Fruit fly (Drosophila melanogaster) whole organism, larva: ENCODE results near the gene Ref2.

Source experiments
- noc ChIP-seq: fragments of 200-800 bp; sonication (Bioruptor generic); optimal IDR thresholded peaks from 3 replicates; lab custom pipeline; 2019; ENCODE audit warnings: missing biosample characterization, mild to moderate bottlenecking, missing genetic modification characterization, moderate library complexity

Ref2 gene

DNA sequence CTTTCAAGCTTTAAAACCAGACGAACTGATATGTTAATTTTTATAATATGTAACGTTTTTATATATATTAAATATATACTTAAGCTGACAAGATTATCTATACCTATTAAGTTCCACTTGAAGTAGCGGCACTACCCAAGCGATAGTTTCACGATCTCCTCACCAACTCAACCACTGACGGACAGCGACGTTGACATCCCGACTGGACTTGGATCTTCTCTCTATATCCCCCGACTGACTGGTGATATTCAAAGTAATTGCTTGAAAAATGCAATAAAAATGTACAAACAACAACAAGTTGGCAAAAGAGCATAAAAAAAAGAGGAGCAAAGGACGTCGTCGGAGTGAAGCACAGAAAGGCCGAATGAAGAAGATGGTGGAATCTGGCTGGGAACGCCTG is at the start of gene Ref2:
Gene Ref2 (minus strand): TSS at position 101 of the 400 bp plus-strand sequence.
- no peak for TF ChIP-seq noc (tag; lab: Kevin White, UChicago)

DNA sequence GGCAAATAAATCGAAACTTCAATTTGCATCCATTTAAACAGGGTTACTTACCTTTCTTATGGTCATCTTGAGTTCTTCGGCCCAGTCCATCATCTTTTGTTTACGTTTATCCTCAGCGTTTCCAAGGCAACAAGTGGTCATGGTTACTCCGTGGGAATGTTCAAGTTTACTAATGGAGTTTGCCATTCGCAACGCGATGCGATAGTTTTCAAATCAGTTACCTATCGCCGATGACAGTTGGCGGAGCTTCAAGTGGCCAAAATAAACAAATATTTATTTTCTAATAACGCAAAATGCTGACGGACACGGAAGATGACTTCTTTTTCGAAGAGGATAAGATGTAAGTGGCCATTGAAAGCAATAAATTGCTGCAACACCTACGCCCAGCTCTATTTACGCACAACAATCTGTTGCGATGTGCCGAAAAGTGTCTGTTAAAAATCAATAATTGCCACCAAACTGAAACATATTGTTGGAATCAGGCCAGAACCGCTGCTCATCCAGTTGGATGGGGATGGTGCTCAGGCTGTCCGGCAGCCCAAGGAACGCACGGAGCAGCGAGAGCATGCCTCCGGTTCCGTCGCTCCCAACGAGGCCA is 48.8 kb upstream of the Ref2 start, which contains the start of the genes IFT43 and PICK1:
Gene IFT43 (minus strand): TSS at position 166 of the 598 bp plus-strand sequence.
Gene PICK1 (plus strand): TSS at position 211 of the 598 bp plus-strand sequence.
- TF ChIP-seq noc (tag; lab: Kevin White, UChicago), result no peak

DNA sequence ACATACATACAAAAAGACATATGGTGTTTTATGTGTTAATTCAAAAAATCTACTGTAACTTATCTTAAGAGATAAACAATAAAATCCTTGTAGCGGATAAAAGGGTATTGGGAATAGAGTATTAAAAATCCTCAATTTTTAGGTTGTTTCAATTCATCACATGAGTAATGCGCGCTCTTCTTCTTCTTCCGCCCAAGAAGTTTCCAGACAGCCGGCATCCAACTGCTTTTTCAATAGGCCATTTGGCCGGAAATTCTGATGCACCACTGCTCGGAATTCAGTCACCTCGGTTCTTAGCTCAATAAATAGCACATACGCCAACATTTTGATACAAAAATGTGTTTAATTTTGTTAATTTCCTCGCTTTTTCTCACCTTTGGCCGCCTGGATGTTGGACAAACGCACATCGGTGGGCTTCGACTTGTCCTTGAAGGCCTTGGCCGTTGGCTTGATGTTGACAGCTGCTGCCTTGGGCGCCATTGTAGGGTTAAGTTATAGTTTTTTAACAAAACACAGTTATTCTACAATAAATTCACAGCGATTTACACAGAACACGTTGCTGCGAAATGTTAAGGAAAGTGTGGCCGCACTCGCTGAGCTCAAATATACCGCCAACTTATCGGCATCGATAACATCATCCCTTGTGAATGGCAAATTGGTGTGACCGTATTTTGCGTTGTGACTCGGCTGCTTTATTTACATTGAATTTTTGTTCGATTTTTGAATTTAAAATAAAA is 46.4 kb upstream of the Ref2 start, which contains the start of the genes CCT4 and CG6153:
Gene CCT4 (minus strand): TSS at position 592 of the 737 bp plus-strand sequence.
Gene CG6153 (plus strand): TSS at position 651 of the 737 bp plus-strand sequence.
- TF ChIP-seq noc (tag; lab: Kevin White, UChicago), result no peak

DNA sequence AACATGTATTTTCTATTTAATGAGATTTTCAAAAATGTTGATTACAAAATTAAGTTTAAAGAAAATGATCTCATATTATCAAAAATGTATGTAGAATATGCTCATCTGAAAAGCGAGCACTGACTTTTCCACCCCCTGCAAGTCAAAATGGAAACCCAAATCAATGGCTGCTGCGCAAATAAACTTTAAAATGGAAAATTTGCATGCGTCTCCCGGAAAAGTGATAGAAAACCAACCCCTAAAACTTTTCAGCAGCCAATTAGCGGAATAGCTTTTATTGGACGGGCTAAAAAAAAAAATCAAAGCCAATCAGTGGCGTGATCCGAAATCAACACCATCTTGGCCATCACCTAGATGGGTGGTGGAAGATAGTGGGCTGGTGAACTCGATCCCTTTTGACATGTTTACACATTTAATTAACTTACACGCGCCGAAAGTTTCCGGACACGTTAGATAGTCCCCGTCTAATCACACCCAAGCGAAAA is 43.2 kb upstream of the Ref2 start:
- TF ChIP-seq noc (tag; lab: Kevin White, UChicago), result no peak

DNA sequence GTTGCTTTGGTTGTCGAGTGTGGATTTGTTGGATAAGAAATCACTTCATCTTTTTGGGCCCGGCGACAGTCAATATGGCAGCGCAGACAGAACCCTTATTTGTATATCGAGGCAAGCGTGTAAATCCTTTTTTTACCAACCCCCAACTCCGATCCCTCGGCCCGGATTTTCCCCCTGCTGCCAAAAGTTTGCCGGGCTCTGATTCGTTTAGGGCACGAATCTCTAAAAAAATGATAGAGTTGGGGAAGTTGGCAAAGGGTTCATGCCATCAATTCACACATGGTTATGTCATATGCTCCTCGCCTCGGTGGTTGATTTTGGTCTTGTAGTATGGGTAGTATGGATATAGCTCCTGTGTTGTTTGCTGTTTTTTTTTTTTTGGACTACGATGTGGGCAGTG is 40.7 kb upstream of the Ref2 start:
- TF ChIP-seq noc (tag; lab: Kevin White, UChicago), result no peak

DNA sequence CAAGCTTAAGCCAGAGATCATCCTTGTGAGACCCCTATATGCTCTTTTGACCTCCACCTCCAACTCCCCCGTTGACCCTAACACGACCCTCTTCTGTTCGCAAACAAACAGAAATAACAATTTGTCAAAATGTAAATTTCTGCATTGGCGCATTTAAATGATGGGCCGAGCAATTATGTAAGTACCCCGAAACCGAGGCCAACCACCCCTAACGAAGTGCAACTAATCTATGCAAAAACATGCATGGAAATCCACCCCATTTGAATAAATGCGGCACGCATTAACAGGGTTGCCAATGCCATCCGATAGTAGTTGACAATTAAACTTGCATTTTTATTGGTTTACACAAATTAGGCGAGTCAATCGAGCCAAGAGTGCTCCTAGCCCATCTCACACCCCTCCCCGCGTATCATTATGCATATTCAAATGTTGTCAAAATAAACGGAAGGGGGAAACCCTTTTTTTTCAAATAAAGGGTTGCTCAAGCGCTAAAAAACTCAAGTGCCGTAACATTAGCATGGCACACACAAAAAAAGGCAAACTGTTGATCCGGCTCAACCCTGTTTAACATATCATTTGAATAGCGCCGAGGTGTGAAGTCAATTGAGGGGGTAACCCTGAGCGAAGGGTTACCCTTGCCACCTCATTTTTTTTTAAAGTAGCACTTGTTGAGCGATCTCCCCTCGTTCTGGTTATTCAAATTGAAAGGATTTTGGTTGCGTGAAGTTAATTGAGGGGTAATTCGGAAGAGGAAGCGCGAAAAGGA is 35.6 kb upstream of the Ref2 start:
- no peak for TF ChIP-seq noc (tag; lab: Kevin White, UChicago)

DNA sequence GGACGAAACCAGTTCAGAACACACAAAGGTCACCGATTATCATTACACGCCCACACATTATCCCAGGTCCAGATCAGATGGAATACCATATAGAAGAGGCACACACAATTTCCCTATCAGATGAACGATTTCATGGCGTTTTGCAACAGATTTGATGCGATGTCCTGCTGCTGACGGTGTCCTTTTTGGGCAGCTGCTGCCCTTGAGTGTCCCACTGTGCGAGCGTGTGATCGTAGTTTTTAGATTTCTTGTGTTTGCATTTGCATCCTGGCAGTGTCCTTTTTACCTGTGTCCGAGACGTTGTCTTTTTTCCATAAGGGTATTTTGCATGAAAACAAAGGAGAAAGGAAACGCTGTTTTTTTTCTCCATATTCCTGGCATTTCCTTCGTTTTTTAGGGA is 33.2 kb upstream of the Ref2 start:
- no peak for TF ChIP-seq noc (tag; lab: Kevin White, UChicago)

DNA sequence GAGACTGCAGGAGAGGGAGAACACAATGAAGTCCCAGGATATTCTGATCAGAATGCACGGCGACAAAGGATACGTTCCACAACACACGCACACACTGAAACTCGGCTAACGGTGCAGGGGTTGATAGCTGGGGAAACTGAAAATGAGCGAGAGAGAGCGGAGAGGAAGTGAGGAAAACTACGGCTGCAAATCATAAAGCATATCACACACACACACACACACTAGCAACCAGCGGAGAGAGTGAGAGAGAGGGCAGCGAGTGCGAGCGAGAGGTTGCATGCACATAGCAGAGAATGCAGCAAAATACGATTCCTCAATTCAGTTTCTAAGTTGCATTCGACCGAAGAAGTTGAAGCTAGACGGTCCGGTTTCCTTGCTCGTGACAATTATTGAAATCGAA is 32.1 kb upstream of the Ref2 start:
- no peak for TF ChIP-seq noc (tag; lab: Kevin White, UChicago)

DNA sequence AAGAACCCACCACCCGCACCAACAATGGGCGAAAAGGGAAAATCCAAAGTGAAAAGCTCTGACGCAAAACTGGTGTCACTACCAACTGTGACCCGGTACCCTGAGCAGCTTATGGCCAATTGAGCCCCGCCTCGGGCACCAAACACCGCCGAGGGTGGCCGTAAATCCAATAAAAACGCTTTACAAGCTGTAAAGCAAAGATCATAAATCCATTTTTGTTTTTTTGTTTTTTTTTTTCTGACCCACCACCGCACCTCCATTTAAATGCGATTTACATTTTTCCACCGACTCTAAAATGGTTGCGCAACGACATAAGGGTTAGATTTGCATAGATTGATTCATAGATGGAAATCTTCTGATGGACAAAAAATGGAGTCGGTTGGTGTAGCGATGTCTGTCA is 28.2 kb upstream of the Ref2 start:
- no peak for TF ChIP-seq noc (tag; lab: Kevin White, UChicago)

DNA sequence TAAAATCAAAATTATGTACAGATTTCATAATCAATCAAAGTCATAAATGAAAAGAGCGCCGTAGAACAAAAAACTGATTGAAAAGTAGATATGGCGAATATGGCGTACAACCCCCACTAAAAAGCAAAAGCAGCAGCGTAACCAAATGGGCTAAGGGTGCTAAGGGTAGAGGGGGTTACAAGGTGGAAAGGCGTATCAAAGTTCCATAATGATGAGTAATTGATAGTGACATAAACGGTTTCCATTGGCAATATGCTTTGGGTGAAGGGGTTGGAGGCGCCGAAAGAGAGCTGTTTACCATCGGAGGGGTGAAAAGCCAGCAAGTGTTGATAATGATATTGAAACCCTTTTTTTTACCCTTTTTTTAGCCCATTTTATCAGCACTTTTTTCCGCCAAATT is 26.1 kb upstream of the Ref2 start:
- TF ChIP-seq noc (tag; lab: Kevin White, UChicago), result no peak

DNA sequence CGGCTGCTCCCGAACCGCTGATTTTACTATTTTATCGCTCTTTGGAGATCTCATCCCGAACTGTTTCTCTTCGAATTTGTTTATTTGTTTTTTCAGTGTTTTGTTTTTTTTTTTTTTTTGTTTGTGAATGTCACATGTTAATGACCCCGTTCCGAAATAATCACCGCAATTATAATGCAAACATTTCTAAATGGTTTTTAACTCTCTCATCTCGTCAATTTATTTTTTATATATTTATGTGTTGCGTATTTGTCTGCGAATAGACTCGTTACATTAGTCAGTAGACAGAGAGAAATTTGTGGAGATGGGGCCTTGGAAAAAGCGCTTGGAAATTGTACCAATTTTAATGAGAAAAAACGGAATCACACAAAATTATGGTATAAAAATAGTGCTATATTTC is 23.5 kb upstream of the Ref2 start, which contains the start of gene Nepl7:
Gene Nepl7 (minus strand): TSS at position 101 of the 400 bp plus-strand sequence.
- no peak for TF ChIP-seq noc (tag; lab: Kevin White, UChicago)

DNA sequence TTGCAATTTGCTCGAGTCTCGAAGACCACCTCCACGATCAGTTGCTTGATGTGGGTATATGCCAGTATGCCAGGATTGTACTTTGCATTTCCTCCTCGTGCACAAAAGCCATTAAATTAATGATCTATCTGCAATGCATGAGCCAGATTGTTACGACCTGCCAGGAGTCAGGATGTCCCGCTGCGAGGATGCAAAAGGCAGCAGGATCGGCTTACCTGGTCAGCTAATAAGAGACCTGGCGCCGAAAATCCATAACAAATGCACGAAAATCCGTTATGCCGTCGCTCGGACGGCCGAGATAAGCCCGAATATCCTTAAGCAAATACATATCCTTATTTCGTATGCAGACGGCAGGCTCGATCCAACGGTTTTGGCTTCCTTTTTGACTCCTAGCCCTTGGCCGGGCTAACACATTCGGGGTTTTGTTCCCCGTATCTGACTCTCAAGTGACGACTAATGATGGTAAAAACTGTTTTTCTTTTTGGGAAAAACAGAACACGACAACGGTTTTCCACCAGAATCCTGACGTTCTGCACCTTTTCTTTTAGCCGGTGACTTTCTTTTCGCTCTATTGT is 19.9 kb upstream of the Ref2 start:
- TF ChIP-seq noc (tag; lab: Kevin White, UChicago), result no peak

DNA sequence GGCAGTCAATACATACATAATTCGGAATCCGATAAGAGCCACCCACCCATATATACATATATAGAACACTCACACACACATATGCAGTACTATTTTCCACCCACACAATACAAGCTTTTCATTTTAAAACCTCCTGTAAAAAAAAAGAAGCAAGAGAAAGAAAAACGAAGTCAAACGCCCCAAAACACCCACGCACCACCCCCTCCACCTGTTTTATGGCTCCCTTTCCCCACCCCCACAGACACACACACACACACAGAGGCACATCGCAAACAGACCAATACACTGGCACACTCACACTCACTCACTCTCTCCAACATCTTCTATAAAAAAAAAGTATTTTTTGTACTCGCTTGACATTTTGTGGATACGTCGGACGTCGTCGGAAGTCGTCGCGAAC is 11.2 kb upstream of the Ref2 start:
- no peak for TF ChIP-seq noc (tag; lab: Kevin White, UChicago)

DNA sequence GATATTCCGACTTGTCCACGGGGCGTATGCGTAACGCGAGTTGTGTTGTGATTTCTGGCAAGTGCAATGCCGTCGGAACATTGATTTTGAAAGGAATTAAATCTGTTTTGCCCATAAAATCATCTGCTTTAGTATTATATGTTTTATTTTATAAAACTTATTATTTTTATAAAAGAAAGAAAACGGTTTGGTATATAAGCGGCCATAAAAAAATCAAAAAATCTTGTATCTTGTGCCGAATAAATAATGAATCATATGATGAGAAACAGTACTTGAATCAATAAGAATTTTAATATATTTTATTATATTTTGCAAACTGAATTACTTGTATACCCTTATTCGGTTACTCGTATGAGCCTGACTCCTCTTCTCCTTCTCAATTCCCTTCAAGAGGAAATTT is 10.7 kb upstream of the Ref2 start, which contains the start of gene pdm2:
Gene pdm2 (plus strand): TSS at position 301 of the 400 bp plus-strand sequence.
- no peak for TF ChIP-seq noc (tag; lab: Kevin White, UChicago)

DNA sequence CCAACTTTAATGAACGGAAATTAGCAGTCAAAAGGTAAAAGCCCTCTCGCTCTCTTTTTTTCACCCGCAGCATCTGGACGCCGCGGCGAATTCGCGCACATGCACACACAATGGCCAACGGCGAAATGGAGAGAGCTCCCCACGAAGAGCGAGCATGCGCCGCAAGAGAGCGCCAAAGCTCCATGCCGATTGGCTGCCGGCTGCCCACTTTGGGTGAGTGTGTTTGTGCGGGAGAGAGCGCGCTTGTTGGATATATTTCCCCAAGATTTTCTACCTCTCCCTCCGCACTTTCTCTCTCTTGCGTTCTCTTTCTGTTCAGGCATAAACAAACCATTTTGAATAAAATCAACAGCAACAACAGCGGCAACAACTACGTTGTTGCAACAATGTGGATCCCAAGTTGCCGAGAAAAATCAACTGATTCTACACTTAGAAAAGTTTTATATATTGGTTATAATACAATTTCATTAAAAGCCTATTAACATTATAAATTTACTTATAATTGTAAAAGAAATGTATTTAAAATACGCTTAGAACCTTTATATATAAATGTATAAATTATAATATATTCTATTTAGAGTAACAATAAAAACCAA is 9.7 kb upstream of the Ref2 start:
- TF ChIP-seq noc (tag; lab: Kevin White, UChicago), result no peak
